Worm (Caenorhabditis elegans) whole organism, L4 larva: ENCODE data around the gene ZK675.4.

Source experiments
- F10B5.3 ChIP-seq: sonication (generic microtip); optimal IDR thresholded peaks from 2 replicates; lab custom pipeline; 2016; ENCODE audit warnings: mild to moderate bottlenecking, missing genetic modification characterization, missing compliant biosample characterization
- T20F7.1 ChIP-seq: fragments of 200-800 bp; sonication (Bioruptor generic); optimal IDR thresholded peaks from 2 replicates; lab custom pipeline; 2018; ENCODE audit warnings: mild to moderate bottlenecking, missing genetic modification characterization, missing compliant biosample characterization
- Y105C5A.15 ChIP-seq: fragments of 200-800 bp; sonication (Bioruptor generic); IDR thresholded peaks from 2 replicates; pipeline ENCODE4 v1.3.6; 2022; ENCODE audit warnings: missing genetic modification characterization, missing compliant biosample characterization
- aha-1 ChIP-seq: fragments of 150-350 bp; peaks from one replicate; lab custom pipeline; 2014; ENCODE audit warnings: missing biosample characterization, missing genetic modification characterization
- aly-2 ChIP-seq: sonication (generic microtip); optimal IDR thresholded peaks from 2 replicates; lab custom pipeline; 2018; ENCODE audit warnings: missing biosample characterization, missing genetic modification characterization
- arid-1 ChIP-seq: fragments of 200-800 bp; sonication (Bioruptor generic); conservative IDR thresholded peaks from 2 replicates; pipeline ENCODE4 v1.3.6; 2022; ENCODE audit warnings: missing genetic modification reagents, missing genetic modification characterization, missing compliant biosample characterization
- ceh-44 ChIP-seq: fragments of 200-800 bp; sonication (Bioruptor generic); IDR thresholded peaks from 2 replicates; pipeline ENCODE4 v1.3.6; 2022; ENCODE audit warnings: missing genetic modification reagents, missing genetic modification characterization, missing compliant biosample characterization
- daf-16 ChIP-seq, 3 experiments: sonication (generic microtip); optimal IDR thresholded peaks; 2 replicates each; lab custom pipeline; 2016 to 2017; ENCODE audit warnings: missing genetic modification characterization in 3 of 3, missing genetic modification reagents in 3 of 3, mild to moderate bottlenecking in 2 of 3, missing compliant biosample characterization in 2 of 3, missing biosample characterization in 1 of 3, moderate library complexity in 1 of 3
- dpl-1 ChIP-seq: fragments of 150-350 bp; optimal IDR thresholded peaks from 2 replicates; lab custom pipeline; 2014; ENCODE audit warnings: missing biosample characterization, missing genetic modification reagents, missing genetic modification characterization
- duxl-1 ChIP-seq: sonication (generic microtip); optimal IDR thresholded peaks from 2 replicates; lab custom pipeline; 2016; ENCODE audit warnings: mild to moderate bottlenecking, missing genetic modification characterization, moderate library complexity, missing compliant biosample characterization; ENCODE audit not compliant: poor library complexity
- dve-1 ChIP-seq: sonication (generic microtip); optimal IDR thresholded peaks from 2 replicates; lab custom pipeline; 2017; ENCODE audit warnings: antibody characterized with exemption, mild to moderate bottlenecking, missing genetic modification characterization, missing compliant biosample characterization; ENCODE audit not compliant: insufficient read depth
- egl-27 ChIP-seq: sonication (generic microtip); optimal IDR thresholded peaks from 3 replicates; lab custom pipeline; 2017; ENCODE audit warnings: missing biosample characterization, missing genetic modification reagents, missing genetic modification characterization
- egl-43 ChIP-seq: fragments of 200-800 bp; sonication (Bioruptor generic); IDR thresholded peaks from 2 replicates; pipeline ENCODE4 v1.3.6; 2022; ENCODE audit warnings: missing genetic modification reagents, missing genetic modification characterization, missing compliant biosample characterization
- hlh-30 ChIP-seq: sonication (generic microtip); optimal IDR thresholded peaks from 2 replicates; lab custom pipeline; 2017; ENCODE audit warnings: antibody characterized with exemption, mild to moderate bottlenecking, missing genetic modification characterization, missing compliant biosample characterization; ENCODE audit not compliant: insufficient read depth
- lim-7 ChIP-seq: fragments of 200-800 bp; sonication (Bioruptor generic); IDR thresholded peaks from 2 replicates; pipeline ENCODE4 v1.3.6; 2022; ENCODE audit warnings: missing genetic modification characterization, missing compliant biosample characterization
- lin-13 ChIP-seq: fragments of 150-350 bp; optimal IDR thresholded peaks from 2 replicates; lab custom pipeline; 2014; ENCODE audit warnings: missing biosample characterization, missing genetic modification reagents, missing genetic modification characterization
- lin-38 ChIP-seq: fragments of 200-800 bp; sonication (Bioruptor generic); IDR thresholded peaks from 2 replicates; pipeline ENCODE4 v1.3.6; 2022; ENCODE audit warnings: missing genetic modification reagents, missing genetic modification characterization, missing compliant biosample characterization
- lsy-2 ChIP-seq, 2 experiments: fragments of 150-350 bp in 1 of 2; sonication (generic microtip) in 1 of 2; optimal IDR thresholded peaks; 2 replicates each; lab custom pipeline; 2014 to 2017; ENCODE audit warnings: missing biosample characterization in 2 of 2, missing genetic modification characterization in 2 of 2
- mep-1 ChIP-seq: fragments of 150-350 bp; sonication (generic microtip); optimal IDR thresholded peaks from 3 replicates; lab custom pipeline; 2014; ENCODE audit warnings: missing biosample characterization, missing genetic modification characterization
- mes-2 ChIP-seq: sonication (generic microtip); optimal IDR thresholded peaks from 2 replicates; lab custom pipeline; 2016; ENCODE audit warnings: missing genotype, mild to moderate bottlenecking, missing genetic modification characterization, missing compliant biosample characterization; ENCODE audit not compliant: poor library complexity, severe bottlenecking
- mxl-2 ChIP-seq: fragments of 200-800 bp; sonication (Bioruptor generic); conservative IDR thresholded peaks from 2 replicates; pipeline ENCODE4 v1.3.6; 2022; ENCODE audit warnings: missing genetic modification reagents, missing genetic modification characterization, missing compliant biosample characterization
- nhr-11 ChIP-seq: fragments of 150-350 bp; optimal IDR thresholded peaks from 2 replicates; lab custom pipeline; 2014; ENCODE audit warnings: missing biosample characterization, missing genetic modification characterization
- php-3 ChIP-seq: fragments of 200-800 bp; sonication (Bioruptor generic); IDR thresholded peaks from 2 replicates; pipeline ENCODE4 v1.3.6; 2022; ENCODE audit warnings: missing genetic modification reagents, missing genetic modification characterization, missing compliant biosample characterization
- pqm-1 ChIP-seq: sonication (generic microtip); optimal IDR thresholded peaks from 2 replicates; lab custom pipeline; 2017; ENCODE audit warnings: missing biosample characterization, missing genetic modification characterization
- rbr-2 ChIP-seq: sonication (generic microtip); optimal IDR thresholded peaks from 2 replicates; lab custom pipeline; 2016; ENCODE audit warnings: missing genotype, missing genetic modification characterization, missing compliant biosample characterization
- set-16 ChIP-seq: fragments of 200-800 bp; sonication (Bioruptor generic); IDR thresholded peaks from 2 replicates; pipeline ENCODE4 v1.3.6; 2022; ENCODE audit warnings: missing genetic modification reagents, missing genetic modification characterization, missing compliant biosample characterization
- skn-1 ChIP-seq: fragments of 150-350 bp; optimal IDR thresholded peaks from 2 replicates; lab custom pipeline; 2014; ENCODE audit warnings: missing biosample characterization, missing genetic modification characterization
- spr-3 ChIP-seq: fragments of 200-800 bp; sonication (Bioruptor generic); optimal IDR thresholded peaks from 2 replicates; lab custom pipeline; 2018; ENCODE audit warnings: mild to moderate bottlenecking, missing genetic modification characterization, missing compliant biosample characterization
- tag-97 ChIP-seq: fragments of 200-800 bp; sonication (Bioruptor generic); IDR thresholded peaks from 2 replicates; pipeline ENCODE4 v1.3.6; 2022; ENCODE audit warnings: missing genetic modification characterization, missing compliant biosample characterization
- unc-130 ChIP-seq: sonication (generic microtip); optimal IDR thresholded peaks from 2 replicates; lab custom pipeline; 2016; ENCODE audit warnings: missing genetic modification reagents, missing genetic modification characterization, missing compliant biosample characterization
- unc-39 ChIP-seq: sonication (generic microtip); optimal IDR thresholded peaks from 2 replicates; lab custom pipeline; 2017; ENCODE audit warnings: missing biosample characterization, missing genetic modification characterization
- unc-62 ChIP-seq, 3 experiments: fragments of 150-350 bp in 1 of 3; sonication (generic microtip); optimal IDR thresholded peaks in 2 of 3; peaks in 1 of 3; 1 replicate in 1 of 3; 2 replicates in 2 of 3; lab custom pipeline; 2014 to 2017; ENCODE audit warnings: missing biosample characterization in 3 of 3, missing genetic modification characterization in 3 of 3, missing genetic modification reagents in 3 of 3, missing genotype in 1 of 3
- vab-7 ChIP-seq: fragments of 200-800 bp; sonication (Bioruptor generic); IDR thresholded peaks from 2 replicates; pipeline ENCODE4 v1.3.6; 2022; ENCODE audit warnings: missing genetic modification reagents, missing genetic modification characterization, missing compliant biosample characterization
- ztf-7 ChIP-seq: fragments of 150-350 bp; optimal IDR thresholded peaks from 2 replicates; lab custom pipeline; 2014; ENCODE audit warnings: missing biosample characterization, missing genetic modification characterization

The ZK675.4 gene

DNA sequence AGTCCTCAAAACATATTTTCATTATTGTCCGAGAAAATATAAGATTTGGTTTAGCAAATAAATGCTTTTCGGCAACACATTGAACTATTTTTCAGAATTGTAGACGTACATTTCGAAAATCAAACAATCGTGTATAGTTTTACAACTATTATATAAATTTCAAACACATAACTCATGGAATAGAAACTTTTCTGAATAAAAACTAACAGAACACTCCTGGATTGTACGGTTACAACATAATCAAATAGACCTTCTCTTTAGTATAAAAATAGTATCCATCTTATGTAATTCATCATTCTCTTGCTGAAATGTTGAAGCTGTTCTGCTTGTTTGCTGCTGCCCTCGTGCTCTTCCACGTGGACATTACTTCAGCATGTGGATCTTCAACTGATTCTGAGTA lies at the start of gene ZK675.4:
TSS of gene ZK675.4 (plus strand) at position 301 of the 400 bp plus-strand sequence.
- TF ChIP-seq unc-39 (tag; lab: Kevin White, UChicago), result no peak
- peak; percentile 38 for TF ChIP-seq aha-1 (tag; lab: Kevin White, UChicago)
- TF ChIP-seq Y105C5A.15 (GFP tag; lab: Robert Waterston, UW), result no peak
- no peak for TF ChIP-seq spr-3 (GFP tag; lab: Kevin White, UChicago)
- TF ChIP-seq tag-97 (GFP tag; lab: Robert Waterston, UW), result no peak
- TF ChIP-seq, all 104 proteins: peak for 1

DNA sequence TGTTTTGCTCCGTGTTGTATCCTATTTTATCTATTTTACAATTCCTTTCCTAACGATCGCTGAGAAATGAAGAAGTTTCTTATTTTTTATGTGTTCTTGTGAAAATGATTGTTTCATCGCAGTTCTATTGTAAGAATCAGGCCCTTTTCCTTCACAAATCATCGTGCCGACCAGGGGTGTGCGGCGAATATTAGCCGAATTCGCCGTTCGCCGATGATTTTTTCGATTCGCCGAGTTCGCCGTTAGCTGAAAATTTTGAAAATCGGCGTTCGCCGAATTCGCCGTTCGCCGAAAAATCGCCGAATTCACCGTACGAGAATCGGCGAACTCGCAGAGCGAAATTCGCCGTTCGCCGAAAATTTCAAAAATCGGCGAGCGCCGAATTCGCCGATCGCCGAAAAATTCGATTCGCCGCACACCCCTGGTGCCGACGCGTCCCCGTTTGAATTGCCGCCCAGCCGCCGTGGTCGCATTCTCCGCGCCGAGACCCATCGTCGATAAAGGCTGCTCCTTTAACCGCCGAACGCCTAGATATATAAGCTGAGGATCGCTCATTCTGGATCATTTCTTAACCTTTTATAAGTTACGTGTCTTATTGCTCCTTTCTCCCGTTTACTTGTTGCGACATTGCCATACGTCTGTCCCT lies 47.5 kb upstream of the ZK675.4 start:
- peak; percentile 91 for TF ChIP-seq set-16
- no peak for TF ChIP-seq mxl-2 (GFP tag; lab: Robert Waterston, UW)
- TF ChIP-seq pqm-1 (tag; lab: Kevin White, UChicago), result no peak
- TF ChIP-seq dpl-1 (GFP tag; lab: Kevin White, UChicago), result peak; percentile 1
- no peak for TF ChIP-seq lsy-2 (tag; optimal IDR thresholded peaks at IDR 0.05; lab: Kevin White, UChicago)
- TF ChIP-seq egl-43 (GFP tag; lab: Robert Waterston, UW), result 0 out of 2 replicates have a peak, but pooled peaks have one; percentile 24

DNA sequence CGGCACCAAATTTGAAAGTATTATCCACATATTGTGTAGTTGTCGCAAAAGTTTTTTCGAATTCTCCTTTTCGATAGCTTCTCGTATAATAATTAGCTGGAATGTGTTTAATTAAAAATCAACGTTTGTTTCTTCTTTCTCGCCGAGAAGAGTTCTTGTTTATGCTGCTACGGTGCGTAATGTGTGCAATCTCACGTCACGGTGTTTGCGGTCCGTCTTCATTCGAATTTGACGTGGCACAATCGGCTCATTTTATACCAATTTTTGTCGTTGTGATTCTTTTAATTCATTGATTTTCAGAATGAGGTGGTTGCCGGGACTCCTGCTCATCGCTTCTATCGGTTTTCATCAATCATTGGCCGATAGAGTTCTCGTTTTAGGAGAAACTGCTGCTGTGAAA lies 46.9 kb upstream of the ZK675.4 start, which contains the start of gene ostb-1:
TSS of gene ostb-1 (plus strand) at position 301 of the 400 bp plus-strand sequence.
- peak; percentile 26 for TF ChIP-seq dpl-1 (GFP tag; lab: Kevin White, UChicago)
- no peak for TF ChIP-seq Y105C5A.15 (GFP tag; lab: Robert Waterston, UW)
- TF ChIP-seq skn-1, result no peak
- TF ChIP-seq ceh-44, result no peak
- TF ChIP-seq lin-38 (GFP tag; lab: Robert Waterston, UW), result peak; percentile 14; the same call in 1 of the 2 replicates
- TF ChIP-seq egl-43 (GFP tag; lab: Robert Waterston, UW), result no peak
- no peak for TF ChIP-seq daf-16 (GFP tag; optimal IDR thresholded peaks at IDR 0.05; lab: Kevin White, UChicago)
- TF ChIP-seq daf-16 (tag; optimal IDR thresholded peaks at IDR 0.05; lab: Kevin White, UChicago), result peak; percentile 72
- no peak for TF ChIP-seq ztf-7 (tag; lab: Kevin White, UChicago)
- peak; percentile 55 for TF ChIP-seq mes-2 (tag; lab: Kevin White, UChicago)
- peak; percentile 10 for TF ChIP-seq dve-1 (tag; lab: Kevin White, UChicago)
- TF ChIP-seq lsy-2 (tag; optimal IDR thresholded peaks at IDR 0.05; lab: Kevin White, UChicago), result peak in 1 of 2 experiments; percentile 82
- peak; percentile 43 for TF ChIP-seq T20F7.1 (GFP tag; lab: Kevin White, UChicago)
- peak; percentile 2 for TF ChIP-seq hlh-30 (tag; lab: Kevin White, UChicago)

DNA sequence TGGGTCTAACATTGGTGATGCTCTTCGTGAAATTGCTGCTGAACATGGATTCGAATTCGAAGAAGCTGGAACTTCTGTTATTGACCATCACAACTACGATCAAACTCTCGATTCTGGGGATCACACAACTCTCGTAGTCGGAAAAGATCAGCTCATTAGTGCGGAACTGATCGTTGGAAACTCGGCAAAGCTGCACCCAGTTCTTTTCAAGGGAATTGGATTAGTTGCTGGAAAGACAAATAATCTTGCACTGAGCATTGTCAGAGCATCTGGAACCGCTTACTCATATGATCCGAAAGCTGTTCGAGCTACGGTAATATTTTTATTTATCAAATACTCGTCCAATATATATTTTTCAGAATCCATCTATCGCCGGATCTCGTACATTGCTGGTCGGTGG lies 46.2 kb upstream of the ZK675.4 start:
- peak in 1 of 2 experiments; percentile 50 for TF ChIP-seq unc-62 (GFP tag; optimal IDR thresholded peaks at IDR 0.05 in 1 of 2; lab: Kevin White, UChicago)
- TF ChIP-seq unc-62 (tag; optimal IDR thresholded peaks at IDR 0.05; lab: Kevin White, UChicago), result no peak
- TF ChIP-seq lin-13 (GFP tag; lab: Kevin White, UChicago), result no peak
- no peak for TF ChIP-seq aly-2 (tag; lab: Kevin White, UChicago)
- no peak for TF ChIP-seq vab-7 (GFP tag; lab: Robert Waterston, UW)
- TF ChIP-seq aha-1 (tag; lab: Kevin White, UChicago), result peak; percentile 66
- TF ChIP-seq lsy-2 (tag; optimal IDR thresholded peaks at IDR 0.05; lab: Kevin White, UChicago), result no peak
- no peak for TF ChIP-seq lin-38 (GFP tag; lab: Robert Waterston, UW)
- TF ChIP-seq dpl-1 (GFP tag; lab: Kevin White, UChicago), result no peak

DNA sequence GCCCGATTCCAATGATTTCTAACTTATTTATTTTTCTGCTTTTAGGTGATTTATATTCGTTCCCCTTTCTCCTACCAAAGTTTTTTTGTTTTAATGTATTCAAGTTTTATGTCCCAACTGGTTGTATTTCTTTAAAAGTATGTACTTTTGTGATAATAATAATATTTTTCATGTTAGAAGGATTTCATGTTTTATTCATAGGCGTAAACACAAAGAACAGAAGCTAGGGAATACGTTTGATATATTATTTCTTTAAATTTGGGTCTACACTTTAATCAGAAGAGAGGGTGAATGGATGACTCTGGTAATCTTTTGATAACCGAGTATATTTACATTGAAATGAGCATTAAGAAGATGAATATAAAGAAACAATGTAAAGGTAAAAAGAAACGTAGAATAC lies 45.0 kb upstream of the ZK675.4 start:
- TF ChIP-seq lim-7 (GFP tag; lab: Robert Waterston, UW), result no peak
- peak; percentile 46 for TF ChIP-seq lin-38 (GFP tag; lab: Robert Waterston, UW)
- peak; percentile 40 for TF ChIP-seq unc-130 (GFP tag; lab: Kevin White, UChicago)
- peak in 1 of 2 experiments; percentile 8 for TF ChIP-seq lsy-2 (tag; optimal IDR thresholded peaks at IDR 0.05; lab: Kevin White, UChicago)
- peak; percentile 12 for TF ChIP-seq mep-1 (tag; lab: Kevin White, UChicago)
- TF ChIP-seq T20F7.1 (GFP tag; lab: Kevin White, UChicago), result peak; percentile 20
- TF ChIP-seq daf-16 (GFP tag; optimal IDR thresholded peaks at IDR 0.05; lab: Kevin White, UChicago), result peak in 1 of 2 experiments; percentile 33
- no peak for TF ChIP-seq daf-16 (tag; optimal IDR thresholded peaks at IDR 0.05; lab: Kevin White, UChicago)
- peak; percentile 0 for TF ChIP-seq duxl-1 (tag; lab: Kevin White, UChicago)
- no peak for TF ChIP-seq nhr-11
- TF ChIP-seq arid-1 (GFP tag; lab: Robert Waterston, UW), result 0 out of 2 replicates have a peak, but pooled peaks have one; percentile 11
- TF ChIP-seq rbr-2, result no peak
- no peak for TF ChIP-seq php-3 (GFP tag; lab: Robert Waterston, UW)
- TF ChIP-seq egl-27 (tag; lab: Kevin White, UChicago), result no peak
- TF ChIP-seq Y105C5A.15 (GFP tag; lab: Robert Waterston, UW), result peak; percentile 28; the same call in 1 of the 2 replicates
- TF ChIP-seq F10B5.3, result peak; percentile 9
